Worm (Caenorhabditis elegans) whole organism, L4 larva: Measurements from ENCODE around the gene R10D12.8.

Experiments
- F49E8.2 ChIP-seq: sonication (generic microtip); optimal IDR thresholded peaks from 2 replicates; lab custom pipeline; 2016; ENCODE audit warnings: missing compliant biosample characterization, mild to moderate bottlenecking, missing genetic modification characterization, borderline replicate concordance
- T26A8.4 ChIP-seq: fragments of 200-800 bp; sonication (Bioruptor generic); IDR thresholded peaks from 2 replicates; pipeline ENCODE4 v1.3.6; 2022; ENCODE audit warnings: missing genetic modification characterization, missing compliant biosample characterization
- ZK337.2 ChIP-seq: fragments of 200-800 bp; sonication (Bioruptor generic); IDR thresholded peaks from 2 replicates; pipeline ENCODE4 v1.3.6; 2022; ENCODE audit warnings: missing genetic modification reagents, missing genetic modification characterization, missing compliant biosample characterization
- aha-1 ChIP-seq: fragments of 150-350 bp; peaks from one replicate; lab custom pipeline; 2014; ENCODE audit warnings: missing biosample characterization, missing genetic modification characterization
- aly-2 ChIP-seq: sonication (generic microtip); optimal IDR thresholded peaks from 2 replicates; lab custom pipeline; 2018; ENCODE audit warnings: missing biosample characterization, missing genetic modification characterization
- ama-1 ChIP-seq: fragments of 150-350 bp; optimal IDR thresholded peaks from 2 replicates; lab custom pipeline; 2014; ENCODE audit warnings: inconsistent platforms, mixed read lengths
- ceh-28 ChIP-seq: fragments of 150-350 bp; optimal IDR thresholded peaks from 2 replicates; lab custom pipeline; 2014; ENCODE audit warnings: missing biosample characterization, missing genetic modification reagents, missing genetic modification characterization
- ceh-44 ChIP-seq: fragments of 200-800 bp; sonication (Bioruptor generic); IDR thresholded peaks from 2 replicates; pipeline ENCODE4 v1.3.6; 2022; ENCODE audit warnings: missing genetic modification reagents, missing genetic modification characterization, missing compliant biosample characterization
- ceh-82 ChIP-seq: sonication (generic microtip); optimal IDR thresholded peaks from 2 replicates; lab custom pipeline; 2017; ENCODE audit warnings: missing biosample characterization, missing genetic modification characterization
- ces-1 ChIP-seq: fragments of 150-350 bp; sonication (generic microtip); optimal IDR thresholded peaks from 4 replicates; lab custom pipeline; 2014; ENCODE audit warnings: missing biosample characterization, missing genetic modification reagents, missing genetic modification characterization
- daf-12 ChIP-seq: fragments of 150-350 bp; optimal IDR thresholded peaks from 2 replicates; lab custom pipeline; 2014; ENCODE audit warnings: missing biosample characterization, missing genetic modification reagents, missing genetic modification characterization
- daf-8 ChIP-seq: fragments of 200-800 bp; sonication (Bioruptor generic); IDR thresholded peaks from 2 replicates; pipeline ENCODE4 v1.3.6; 2022; ENCODE audit warnings: missing genetic modification characterization, missing compliant biosample characterization
- dve-1 ChIP-seq: sonication (generic microtip); optimal IDR thresholded peaks from 2 replicates; lab custom pipeline; 2017; ENCODE audit warnings: antibody characterized with exemption, mild to moderate bottlenecking, missing genetic modification characterization, missing compliant biosample characterization; ENCODE audit not compliant: insufficient read depth
- egl-43 ChIP-seq: fragments of 200-800 bp; sonication (Bioruptor generic); IDR thresholded peaks from 2 replicates; pipeline ENCODE4 v1.3.6; 2022; ENCODE audit warnings: missing genetic modification reagents, missing genetic modification characterization, missing compliant biosample characterization
- hif-1 ChIP-seq, 2 experiments: sonication (generic microtip); optimal IDR thresholded peaks; 2 replicates each; lab custom pipeline; 2016 to 2017; ENCODE audit warnings: missing compliant biosample characterization in 2 of 2, missing genetic modification characterization in 2 of 2, missing genetic modification reagents in 2 of 2, missing genotype in 2 of 2, mild to moderate bottlenecking in 1 of 2
- hlh-30 ChIP-seq: sonication (generic microtip); optimal IDR thresholded peaks from 2 replicates; lab custom pipeline; 2017; ENCODE audit warnings: antibody characterized with exemption, mild to moderate bottlenecking, missing genetic modification characterization, missing compliant biosample characterization; ENCODE audit not compliant: insufficient read depth
- hmg-1.1 ChIP-seq: fragments of 200-800 bp; sonication (Bioruptor generic); IDR thresholded peaks from 2 replicates; pipeline ENCODE4 v1.3.6; 2022; ENCODE audit warnings: missing genetic modification reagents, missing genetic modification characterization, missing compliant biosample characterization
- lim-7 ChIP-seq: fragments of 200-800 bp; sonication (Bioruptor generic); IDR thresholded peaks from 2 replicates; pipeline ENCODE4 v1.3.6; 2022; ENCODE audit warnings: missing genetic modification characterization, missing compliant biosample characterization
- lin-39 ChIP-seq: fragments of 150-350 bp; optimal IDR thresholded peaks from 2 replicates; lab custom pipeline; 2014; ENCODE audit warnings: missing biosample characterization, missing genetic modification reagents, missing genetic modification characterization
- lir-3 ChIP-seq: sonication (generic microtip); optimal IDR thresholded peaks from 2 replicates; lab custom pipeline; 2016; ENCODE audit warnings: mild to moderate bottlenecking, missing genetic modification characterization, missing compliant biosample characterization
- lsy-2 ChIP-seq, 2 experiments: fragments of 150-350 bp in 1 of 2; sonication (generic microtip) in 1 of 2; optimal IDR thresholded peaks; 2 replicates each; lab custom pipeline; 2014 to 2017; ENCODE audit warnings: missing biosample characterization in 2 of 2, missing genetic modification characterization in 2 of 2
- mdt-29 ChIP-seq: fragments of 200-800 bp; sonication (Bioruptor generic); IDR thresholded peaks from 2 replicates; pipeline ENCODE4 v1.3.6; 2022; ENCODE audit warnings: missing genetic modification reagents, missing genetic modification characterization, missing compliant biosample characterization
- mep-1 ChIP-seq: fragments of 150-350 bp; sonication (generic microtip); optimal IDR thresholded peaks from 3 replicates; lab custom pipeline; 2014; ENCODE audit warnings: missing biosample characterization, missing genetic modification characterization
- mes-2 ChIP-seq: sonication (generic microtip); optimal IDR thresholded peaks from 2 replicates; lab custom pipeline; 2016; ENCODE audit warnings: missing genotype, mild to moderate bottlenecking, missing genetic modification characterization, missing compliant biosample characterization; ENCODE audit not compliant: poor library complexity, severe bottlenecking
- mxl-2 ChIP-seq: fragments of 200-800 bp; sonication (Bioruptor generic); conservative IDR thresholded peaks from 2 replicates; pipeline ENCODE4 v1.3.6; 2022; ENCODE audit warnings: missing genetic modification reagents, missing genetic modification characterization, missing compliant biosample characterization
- mxl-3 ChIP-seq: fragments of 200-800 bp; sonication (Bioruptor generic); optimal IDR thresholded peaks from 2 replicates; lab custom pipeline; 2018; ENCODE audit warnings: mild to moderate bottlenecking, missing genetic modification characterization, missing compliant biosample characterization
- nhr-111 ChIP-seq: fragments of 200-800 bp; sonication (Bioruptor generic); optimal IDR thresholded peaks from 2 replicates; lab custom pipeline; 2018; ENCODE audit warnings: mild to moderate bottlenecking, missing genetic modification characterization, missing compliant biosample characterization
- nhr-237 ChIP-seq: sonication (generic microtip); optimal IDR thresholded peaks from 2 replicates; lab custom pipeline; 2017; ENCODE audit warnings: missing biosample characterization, missing genetic modification characterization
- nhr-25 ChIP-seq: sonication (generic microtip); optimal IDR thresholded peaks from 2 replicates; lab custom pipeline; 2017; ENCODE audit warnings: missing genetic modification characterization, mild to moderate bottlenecking, missing compliant biosample characterization, antibody characterized with exemption, moderate library complexity, borderline replicate concordance; ENCODE audit not compliant: insufficient read depth
- nhr-28 ChIP-seq: fragments of 150-350 bp; optimal IDR thresholded peaks from 2 replicates; lab custom pipeline; 2014; ENCODE audit warnings: missing biosample characterization, missing genetic modification characterization
- nhr-41 ChIP-seq: fragments of 200-800 bp; sonication (Bioruptor generic); IDR thresholded peaks from 2 replicates; pipeline ENCODE4 v1.3.6; 2022; ENCODE audit warnings: missing genetic modification reagents, missing genetic modification characterization, missing compliant biosample characterization
- nhr-48 ChIP-seq: sonication (generic microtip); optimal IDR thresholded peaks from 2 replicates; lab custom pipeline; 2016; ENCODE audit warnings: mild to moderate bottlenecking, missing genetic modification characterization, missing compliant biosample characterization
- nhr-76 ChIP-seq: fragments of 150-350 bp; optimal IDR thresholded peaks from 2 replicates; lab custom pipeline; 2014; ENCODE audit warnings: missing biosample characterization, missing genetic modification characterization
- pha-4 ChIP-seq, 2 experiments: fragments of 150-350 bp in 1 of 2; fragments of 200-800 bp in 1 of 2; sonication (Bioruptor generic) in 1 of 2; IDR thresholded peaks in 1 of 2; optimal IDR thresholded peaks in 1 of 2; 2 replicates each; pipeline versions ENCODE4 v1.3.6 to Lab custom; 2014 to 2022; ENCODE audit warnings: missing genetic modification characterization in 2 of 2, missing genetic modification reagents in 2 of 2, missing biosample characterization in 1 of 2, missing compliant biosample characterization in 1 of 2
- pqm-1 ChIP-seq: sonication (generic microtip); optimal IDR thresholded peaks from 2 replicates; lab custom pipeline; 2017; ENCODE audit warnings: missing biosample characterization, missing genetic modification characterization
- sdz-12 ChIP-seq: fragments of 200-800 bp; sonication (Bioruptor generic); optimal IDR thresholded peaks from 2 replicates; lab custom pipeline; 2018; ENCODE audit warnings: mild to moderate bottlenecking, missing genetic modification characterization, missing compliant biosample characterization
- snpc-1.2 ChIP-seq: fragments of 200-800 bp; sonication (Bioruptor generic); IDR thresholded peaks from 2 replicates; pipeline ENCODE4 v1.3.6; 2022; ENCODE audit warnings: missing genetic modification reagents, missing genetic modification characterization, missing compliant biosample characterization
- spr-3 ChIP-seq: fragments of 200-800 bp; sonication (Bioruptor generic); optimal IDR thresholded peaks from 2 replicates; lab custom pipeline; 2018; ENCODE audit warnings: mild to moderate bottlenecking, missing genetic modification characterization, missing compliant biosample characterization
- unc-130 ChIP-seq: sonication (generic microtip); optimal IDR thresholded peaks from 2 replicates; lab custom pipeline; 2016; ENCODE audit warnings: missing genetic modification reagents, missing genetic modification characterization, missing compliant biosample characterization
- unc-62 ChIP-seq, 3 experiments: fragments of 150-350 bp in 1 of 3; sonication (generic microtip); optimal IDR thresholded peaks in 2 of 3; peaks in 1 of 3; 1 replicate in 1 of 3; 2 replicates in 2 of 3; lab custom pipeline; 2014 to 2017; ENCODE audit warnings: missing biosample characterization in 3 of 3, missing genetic modification characterization in 3 of 3, missing genetic modification reagents in 3 of 3, missing genotype in 1 of 3
- vab-7 ChIP-seq: fragments of 200-800 bp; sonication (Bioruptor generic); IDR thresholded peaks from 2 replicates; pipeline ENCODE4 v1.3.6; 2022; ENCODE audit warnings: missing genetic modification reagents, missing genetic modification characterization, missing compliant biosample characterization
- zip-11 ChIP-seq: fragments of 200-800 bp; sonication (Bioruptor generic); IDR thresholded peaks from 2 replicates; pipeline ENCODE4 v1.3.6; 2022; ENCODE audit warnings: missing genetic modification characterization, missing compliant biosample characterization

The R10D12.8 gene

ce11 chrV:13935423-13935822 lies 17.7 kb downstream of the R10D12.8 start:
- TF ChIP-seq lsy-2 (tag; optimal IDR thresholded peaks at IDR 0.05; lab: Kevin White, UChicago), result no peak
- no peak for TF ChIP-seq unc-130
- no peak for TF ChIP-seq mxl-2
- no peak for TF ChIP-seq mdt-29 (GFP tag; lab: Robert Waterston, UW)
- no peak for TF ChIP-seq lim-7 (GFP tag; lab: Robert Waterston, UW)
- no peak for TF ChIP-seq vab-7 (GFP tag; lab: Robert Waterston, UW)

- TF ChIP-seq nhr-28 (tag; lab: Kevin White, UChicago) (peak; percentile 19), F49E8.2 (no peak), mxl-3 (GFP tag; lab: Kevin White, UChicago) (no peak), hlh-30 (tag; lab: Kevin White, UChicago) (peak; percentile 7), dve-1 (tag; lab: Kevin White, UChicago) (no peak)
These were observed 18.5 kb downstream of the R10D12.8 start, which contains the start of gene R10D12.1 for ce11 chrV:13934545-13934944. TSS of gene R10D12.1 (minus strand) at chrV:13934645.

ce11 chrV:13931952-13932351 lies 21.1 kb downstream of the R10D12.8 start:
- TF ChIP-seq aha-1 (tag; lab: Kevin White, UChicago), result peak; percentile 94
- no peak for TF ChIP-seq daf-12 (tag; lab: Kevin White, UChicago)
- no peak for TF ChIP-seq hif-1 (tag; optimal IDR thresholded peaks at IDR 0.05; lab: Kevin White, UChicago)
- TF ChIP-seq nhr-237 (tag; lab: Kevin White, UChicago), result no peak
- TF ChIP-seq mep-1 (tag; lab: Kevin White, UChicago), result no peak
- peak in 1 of 2 experiments; percentile 34 for TF ChIP-seq unc-62 (GFP tag; optimal IDR thresholded peaks at IDR 0.05 in 1 of 2; lab: Kevin White, UChicago)
- TF ChIP-seq unc-62 (tag; optimal IDR thresholded peaks at IDR 0.05; lab: Kevin White, UChicago), result no peak
- TF ChIP-seq pqm-1 (tag; lab: Kevin White, UChicago), result no peak
- no peak for TF ChIP-seq lir-3 (tag; lab: Kevin White, UChicago)
- TF ChIP-seq ceh-28 (tag; lab: Kevin White, UChicago), result no peak
- TF ChIP-seq nhr-76 (tag; lab: Kevin White, UChicago), result no peak
- no peak for TF ChIP-seq ZK337.2 (GFP tag; lab: Robert Waterston, UW)
- TF ChIP-seq aly-2, result no peak
- no peak for TF ChIP-seq spr-3 (GFP tag; lab: Kevin White, UChicago)
- no peak for TF ChIP-seq nhr-41 (GFP tag; lab: Robert Waterston, UW)
- no peak for TF ChIP-seq ceh-44

ce11 chrV:13931225-13931624 lies 21.9 kb downstream of the R10D12.8 start, which contains the start of gene C06B3.16:
TSS of gene C06B3.16 (plus strand) at chrV:13931525.
- TF ChIP-seq pha-4 (GFP tag; IDR thresholded peaks at IDR 0.05; lab: Robert Waterston, UW), result no peak
- no peak for TF ChIP-seq pha-4 (tag; optimal IDR thresholded peaks at IDR 0.05; lab: Kevin White, UChicago)
- peak; percentile 18 for TF ChIP-seq aha-1 (tag; lab: Kevin White, UChicago)
- no peak for TF ChIP-seq T26A8.4 (GFP tag; lab: Robert Waterston, UW)

ce11 chrV:13929503-13929902 lies 23.6 kb downstream of the R10D12.8 start, which contains the start of gene srxa-13:
TSS of gene srxa-13 (plus strand) at chrV:13929803.
- TF ChIP-seq snpc-1.2 (GFP tag; lab: Robert Waterston, UW) (no peak), hmg-1.1 (GFP tag; lab: Robert Waterston, UW) (no peak), ama-1 (lab: Kevin White, UChicago) (no peak), lin-39 (tag; lab: Kevin White, UChicago) (no peak), daf-8 (GFP tag; lab: Robert Waterston, UW) (no peak), nhr-25 (tag; lab: Kevin White, UChicago) (no peak), ceh-82 (tag; lab: Kevin White, UChicago) (no peak), nhr-48 (no peak), ces-1 (GFP tag; lab: Kevin White, UChicago) (no peak), sdz-12 (GFP tag; lab: Kevin White, UChicago) (no peak), pha-4 (GFP tag; IDR thresholded peaks at IDR 0.05; lab: Robert Waterston, UW) (no peak), pha-4 (tag; optimal IDR thresholded peaks at IDR 0.05; lab: Kevin White, UChicago) (no peak), egl-43 (GFP tag; lab: Robert Waterston, UW) (no peak), mes-2 (tag; lab: Kevin White, UChicago) (no peak), unc-62 (GFP tag; optimal IDR thresholded peaks at IDR 0.05 in 1 of 2; lab: Kevin White, UChicago) (no peak), unc-62 (tag; optimal IDR thresholded peaks at IDR 0.05; lab: Kevin White, UChicago) (no peak), nhr-111 (GFP tag; lab: Kevin White, UChicago) (no peak), zip-11 (GFP tag; lab: Robert Waterston, UW) (no peak)
